Fruit fly (Drosophila melanogaster): ENCODE results near the gene CG15336.

- no peak for TF ChIP-seq psq (optimal IDR thresholded peaks at IDR 0.05)
- TF ChIP-seq usp (GFP tag; optimal IDR thresholded peaks at IDR 0.05), result no peak
- no peak for TF ChIP-seq EcR (GFP tag; optimal IDR thresholded peaks at IDR 0.05)
- no peak for TF ChIP-seq Dll (optimal IDR thresholded peaks at IDR 0.05)
- no peak for TF ChIP-seq pan (optimal IDR thresholded peaks at IDR 0.05)
Measured at dm6 chrX:8140707-8141106, 7.0 kb upstream of the CG15336 start.

Data from whole organism.